Worm (Caenorhabditis elegans): ENCODE results near the gene str-177.

The str-177 gene

DNA sequence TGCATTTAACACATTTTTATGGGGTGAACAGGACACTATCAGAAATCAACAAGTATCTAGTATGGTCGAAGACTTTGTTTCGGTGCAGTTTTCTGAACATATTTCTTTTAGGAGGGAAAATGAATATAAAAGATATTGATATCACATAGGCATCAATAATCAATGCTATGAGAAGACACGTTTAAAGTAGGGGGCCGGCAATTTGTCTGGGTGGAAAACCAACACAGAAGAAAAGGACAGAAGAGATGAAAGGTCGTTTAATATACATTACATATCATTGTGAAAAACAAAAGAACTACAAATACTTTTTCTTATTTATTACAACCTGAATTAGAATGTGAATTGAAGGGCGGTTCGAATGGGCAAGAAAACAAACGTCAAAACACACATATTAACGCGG, 46.4 kb downstream of the str-177 start:
- TF ChIP-seq tab-1 (GFP tag; IDR thresholded peaks at IDR 0.05) (no peak), T22C8.4 (GFP tag; IDR thresholded peaks at IDR 0.05) (no peak), ztf-29 (GFP tag; IDR thresholded peaks at IDR 0.05) (no peak)

DNA sequence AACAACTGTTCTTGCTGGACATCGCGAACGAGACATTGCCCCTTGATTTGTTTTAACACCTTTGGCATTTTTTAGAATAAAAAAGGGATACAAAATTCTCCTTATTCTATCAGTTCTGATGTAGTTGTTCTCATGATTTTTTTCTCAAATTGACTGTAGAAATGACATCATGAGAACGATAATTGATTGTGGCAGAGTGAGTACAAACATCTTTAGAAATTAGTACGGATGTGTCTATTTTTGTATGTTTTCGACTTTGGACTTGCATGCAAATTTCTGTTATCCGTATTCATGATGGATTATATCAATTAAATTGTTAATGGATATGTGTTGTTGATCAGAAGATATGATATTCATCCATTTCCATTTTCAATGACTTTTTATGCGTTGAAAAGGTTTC, 50.6 kb downstream of the str-177 start:
- TF ChIP-seq ztf-29 (GFP tag; IDR thresholded peaks at IDR 0.05): no peak
